Worm (Caenorhabditis elegans) whole organism, young adult: ENCODE data around the gene coq-8.

Experiments
- C17E4.6 ChIP-seq: fragments of 200-800 bp; sonication (Bioruptor generic); IDR thresholded peaks from 2 replicates; pipeline ENCODE4 v1.3.6; 2022; ENCODE audit warnings: missing genetic modification reagents, missing genetic modification characterization, missing compliant biosample characterization
- F10E7.11 ChIP-seq: sonication (generic microtip); optimal IDR thresholded peaks from 2 replicates; lab custom pipeline; 2017; ENCODE audit warnings: mild to moderate bottlenecking, missing genetic modification characterization, moderate library complexity, missing compliant biosample characterization
- F33H1.4 ChIP-seq: fragments of 200-800 bp; sonication (Bioruptor generic); IDR thresholded peaks from 2 replicates; pipeline ENCODE4 v1.3.6; 2022; ENCODE audit warnings: missing genetic modification reagents, missing genetic modification characterization, missing compliant biosample characterization
- F49E8.2 ChIP-seq: sonication (generic microtip); optimal IDR thresholded peaks from 3 replicates; lab custom pipeline; 2017; ENCODE audit warnings: missing genetic modification characterization, mild to moderate bottlenecking, missing compliant biosample characterization, antibody characterized with exemption, moderate library complexity; ENCODE audit not compliant: insufficient read depth
- K11D2.4 ChIP-seq: fragments of 200-800 bp; sonication (Bioruptor generic); IDR thresholded peaks from 2 replicates; pipeline ENCODE4 v1.3.6; 2022; ENCODE audit warnings: missing genetic modification reagents, missing genetic modification characterization, missing compliant biosample characterization
- Y95B8A.8 ChIP-seq: fragments of 200-800 bp; sonication (Bioruptor generic); IDR thresholded peaks from 2 replicates; pipeline ENCODE4 v1.3.6; 2022; ENCODE audit warnings: missing genetic modification reagents, missing genetic modification characterization, missing compliant biosample characterization
- attf-5 ChIP-seq: fragments of 200-800 bp; sonication (Bioruptor generic); optimal IDR thresholded peaks from 2 replicates; lab custom pipeline; 2018; ENCODE audit warnings: mild to moderate bottlenecking, missing genetic modification characterization, missing compliant biosample characterization
- bed-2 ChIP-seq: fragments of 200-800 bp; sonication (Bioruptor generic); IDR thresholded peaks from 2 replicates; pipeline ENCODE4 v1.3.6; 2022; ENCODE audit warnings: missing genetic modification reagents, missing genetic modification characterization, missing compliant biosample characterization
- cebp-2 ChIP-seq: fragments of 200-800 bp; sonication (Bioruptor generic); IDR thresholded peaks from 2 replicates; pipeline ENCODE4 v1.3.6; 2022; ENCODE audit warnings: missing genetic modification characterization, missing compliant biosample characterization
- ceh-58 ChIP-seq: fragments of 200-800 bp; sonication (Bioruptor generic); IDR thresholded peaks from 2 replicates; pipeline ENCODE4 v1.3.6; 2022; ENCODE audit warnings: missing genetic modification characterization, missing compliant biosample characterization
- chd-7 ChIP-seq: sonication (generic microtip); optimal IDR thresholded peaks from 2 replicates; lab custom pipeline; 2016; ENCODE audit warnings: mild to moderate bottlenecking, missing genetic modification characterization, moderate library complexity, missing compliant biosample characterization
- dpl-1 ChIP-seq: fragments of 150-350 bp; optimal IDR thresholded peaks from 2 replicates; lab custom pipeline; 2014; ENCODE audit warnings: missing biosample characterization, missing genetic modification reagents, missing genetic modification characterization
- efl-1 ChIP-seq: fragments of 150-350 bp; optimal IDR thresholded peaks from 2 replicates; lab custom pipeline; 2014; ENCODE audit warnings: missing biosample characterization, missing genetic modification reagents, missing genetic modification characterization
- ekl-4 ChIP-seq: fragments of 200-800 bp; sonication (Bioruptor generic); IDR thresholded peaks from 2 replicates; pipeline ENCODE4 v1.3.6; 2022; ENCODE audit warnings: missing genetic modification reagents, missing genetic modification characterization, missing compliant biosample characterization
- hlh-26 ChIP-seq: fragments of 200-800 bp; sonication (Bioruptor generic); conservative IDR thresholded peaks from 2 replicates; pipeline ENCODE4 v1.3.6; 2022; ENCODE audit warnings: missing genetic modification reagents, missing genetic modification characterization, missing compliant biosample characterization
- hmg-1.2 ChIP-seq: fragments of 200-800 bp; sonication (Bioruptor generic); IDR thresholded peaks from 2 replicates; pipeline ENCODE4 v1.3.6; 2022; ENCODE audit warnings: missing genetic modification reagents, missing genetic modification characterization, missing compliant biosample characterization
- let-526 ChIP-seq: fragments of 200-800 bp; sonication (Bioruptor generic); IDR thresholded peaks from 2 replicates; pipeline ENCODE4 v1.3.6; 2022; ENCODE audit warnings: missing genetic modification reagents, missing genetic modification characterization, missing compliant biosample characterization
- let-607 ChIP-seq, 2 experiments: fragments of 200-800 bp in 1 of 2; sonication (Bioruptor generic) in 1 of 2; sonication (generic microtip) in 1 of 2; optimal IDR thresholded peaks; 2 replicates each; lab custom pipeline; 2016 to 2018; ENCODE audit warnings: mild to moderate bottlenecking in 2 of 2, missing compliant biosample characterization in 2 of 2, missing genetic modification characterization in 2 of 2, moderate library complexity in 2 of 2, missing genotype in 1 of 2
- lin-35 ChIP-seq, 3 experiments: fragments of 150-350 bp in 2 of 3; sonication (generic microtip) in 1 of 3; optimal IDR thresholded peaks; 2 replicates each; lab custom pipeline; 2014 to 2018; ENCODE audit warnings: missing biosample characterization in 3 of 3, missing genetic modification characterization in 3 of 3, missing genetic modification reagents in 3 of 3
- lin-54 ChIP-seq: fragments of 200-800 bp; sonication (Bioruptor generic); optimal IDR thresholded peaks from 2 replicates; lab custom pipeline; 2018; ENCODE audit warnings: mild to moderate bottlenecking, missing genetic modification characterization, missing compliant biosample characterization
- lsl-1 ChIP-seq: fragments of 200-800 bp; sonication (Bioruptor generic); optimal IDR thresholded peaks from 2 replicates; lab custom pipeline; 2018; ENCODE audit warnings: mild to moderate bottlenecking, missing genetic modification characterization, moderate library complexity, missing compliant biosample characterization
- madf-3 ChIP-seq: fragments of 200-800 bp; sonication (Bioruptor generic); IDR thresholded peaks from 2 replicates; pipeline ENCODE4 v1.3.6; 2022; ENCODE audit warnings: missing genetic modification reagents, missing genetic modification characterization, missing compliant biosample characterization
- mel-28 ChIP-seq: sonication (generic microtip); optimal IDR thresholded peaks from 2 replicates; lab custom pipeline; 2016; ENCODE audit warnings: borderline replicate concordance, mild to moderate bottlenecking, missing genetic modification characterization, missing compliant biosample characterization
- mes-4 ChIP-seq: sonication (generic microtip); optimal IDR thresholded peaks from 2 replicates; lab custom pipeline; 2016; ENCODE audit warnings: missing genotype, missing genetic modification characterization, missing compliant biosample characterization
- rcor-1 ChIP-seq: fragments of 200-800 bp; sonication (Bioruptor generic); IDR thresholded peaks from 2 replicates; pipeline ENCODE4 v1.3.6; 2022; ENCODE audit warnings: missing genetic modification reagents, missing genetic modification characterization, missing compliant biosample characterization
- rec-8 ChIP-seq, 2 experiments: sonication (generic microtip); optimal IDR thresholded peaks; 2 replicates each; lab custom pipeline; 2016; ENCODE audit warnings: mild to moderate bottlenecking in 2 of 2, missing genetic modification characterization in 2 of 2, missing genetic modification reagents in 2 of 2, missing genotype in 2 of 2, missing biosample characterization in 1 of 2, missing compliant biosample characterization in 1 of 2, moderate library complexity in 1 of 2
- snpc-1.1 ChIP-seq: sonication (generic microtip); optimal IDR thresholded peaks from 2 replicates; lab custom pipeline; 2017; ENCODE audit warnings: missing genetic modification characterization, mild to moderate bottlenecking, missing compliant biosample characterization, antibody characterized with exemption, moderate library complexity, missing genotype, missing genetic modification reagents; ENCODE audit not compliant: insufficient read depth
- unc-62 ChIP-seq: fragments of 150-350 bp; optimal IDR thresholded peaks from 2 replicates; lab custom pipeline; 2014; ENCODE audit warnings: missing biosample characterization, missing genetic modification reagents, missing genetic modification characterization
- xnd-1 ChIP-seq: sonication (generic microtip); optimal IDR thresholded peaks from 2 replicates; lab custom pipeline; 2016; ENCODE audit warnings: missing genotype, missing genetic modification reagents, missing genetic modification characterization, missing compliant biosample characterization
- zfh-2 ChIP-seq: fragments of 200-800 bp; sonication (Bioruptor generic); conservative IDR thresholded peaks from 2 replicates; pipeline ENCODE4 v1.3.6; 2022; ENCODE audit warnings: missing genetic modification reagents, missing genetic modification characterization, missing compliant biosample characterization

coq-8 gene

ce11 chrIII:4842173-4842572 lies 21.1 kb upstream of the coq-8 start, which contains the start of gene clec-156:
TSS of gene clec-156 (minus strand) at chrIII:4842273.
- TF ChIP-seq rec-8 (tag; optimal IDR thresholded peaks at IDR 0.05; lab: Kevin White, UChicago) (no peak), K11D2.4 (no peak), cebp-2 (GFP tag; lab: Robert Waterston, UW) (no peak), hmg-1.2 (no peak), let-526 (GFP tag; lab: Robert Waterston, UW) (no peak)

- no peak for TF ChIP-seq xnd-1 (tag; lab: Kevin White, UChicago)
- no peak for TF ChIP-seq C17E4.6 (GFP tag; lab: Robert Waterston, UW)
- TF ChIP-seq dpl-1, result no peak
Measured at ce11 chrIII:4844327-4844726, 18.9 kb upstream of the coq-8 start, which contains the start of the genes clec-157 and fkh-5. TSS of gene clec-157 (minus strand) at chrIII:4844427. TSS of gene fkh-5 (plus strand) at chrIII:4844662.

- TF ChIP-seq snpc-1.1 (tag; lab: Kevin White, UChicago) (no peak), chd-7 (tag; lab: Kevin White, UChicago) (no peak), ekl-4 (no peak), hmg-1.2 (peak; percentile 32; the same call in 1 of the 2 replicates), C17E4.6 (GFP tag; lab: Robert Waterston, UW) (no peak), let-607 (tag; optimal IDR thresholded peaks at IDR 0.05; lab: Kevin White, UChicago) (peak in 1 of 2 experiments; percentile 25), zfh-2 (GFP tag; lab: Robert Waterston, UW) (no peak), attf-5 (GFP tag; lab: Kevin White, UChicago) (peak; percentile 37), F49E8.2 (tag; lab: Kevin White, UChicago) (no peak), mel-28 (tag; lab: Kevin White, UChicago) (no peak), mes-4 (no peak), bed-2 (GFP tag; lab: Robert Waterston, UW) (no peak), F33H1.4 (GFP tag; lab: Robert Waterston, UW) (no peak)
- TF ChIP-seq, all 124 proteins: peak for 3
Measured at ce11 chrIII:4849739-4850138, 13.5 kb upstream of the coq-8 start, which contains the start of gene nonu-1. TSS of gene nonu-1 (minus strand) at chrIII:4849907.

ce11 chrIII:4850139-4850538 lies 13.1 kb upstream of the coq-8 start, which contains the start of gene F26A1.1:
TSS of gene F26A1.1 (plus strand) at chrIII:4850507.
- peak; percentile 43 for TF ChIP-seq lsl-1 (GFP tag; lab: Kevin White, UChicago)
- peak; percentile 4 for TF ChIP-seq efl-1 (GFP tag; lab: Kevin White, UChicago)
- no peak for TF ChIP-seq ceh-58 (GFP tag; lab: Robert Waterston, UW)
- TF ChIP-seq unc-62 (GFP tag; lab: Kevin White, UChicago), result no peak
- no peak for TF ChIP-seq hlh-26 (GFP tag; lab: Robert Waterston, UW)
- TF ChIP-seq lin-35 (GFP tag; optimal IDR thresholded peaks at IDR 0.05; lab: Kevin White, UChicago), result peak in 1 of 3 experiments; percentile 29
- TF ChIP-seq lin-54 (GFP tag; lab: Kevin White, UChicago), result peak; percentile 21
- peak; percentile 14 for TF ChIP-seq dpl-1
- TF ChIP-seq, all 124 proteins: peak for 5

ce11 chrIII:4852025-4852424 lies 11.2 kb upstream of the coq-8 start, which contains the start of gene ced-4:
TSS of gene ced-4 (plus strand) at chrIII:4852325.
- no peak for TF ChIP-seq F10E7.11 (tag; lab: Kevin White, UChicago)
- 0 out of 2 replicates have a peak, but pooled peaks have one; percentile 32 for TF ChIP-seq madf-3
- no peak for TF ChIP-seq Y95B8A.8 (GFP tag; lab: Robert Waterston, UW)
- no peak for TF ChIP-seq rcor-1 (GFP tag; lab: Robert Waterston, UW)
- TF ChIP-seq lin-35 (GFP tag; optimal IDR thresholded peaks at IDR 0.05; lab: Kevin White, UChicago), result peak in 1 of 3 experiments; percentile 1
